Fruit fly (Drosophila melanogaster) whole organism, embryonic: ENCODE results near the gene Trmt6.
A peak's percentile ranks its signal among the peaks of the same experiment; 100 is the strongest.

Experiments used
- CG10267 ChIP-seq: fragments of 200-800 bp; sonication (Bioruptor generic); optimal IDR thresholded peaks from 2 replicates; lab custom pipeline; 2018; ENCODE audit warnings: missing biosample characterization, mild to moderate bottlenecking, missing genetic modification characterization, moderate library complexity
- CG2678 ChIP-seq: fragments of 200-800 bp; sonication (Bioruptor generic); optimal IDR thresholded peaks from 3 replicates; lab custom pipeline; 2019; ENCODE audit warnings: missing biosample characterization, mild to moderate bottlenecking, missing genetic modification characterization, moderate library complexity
- D ChIP-seq, 2 experiments: fragments of 200-800 bp in 1 of 2; fragments of >200 bp in 1 of 2; sonication (Bioruptor generic) in 1 of 2; optimal IDR thresholded peaks; 2 replicates in 1 of 2; 3 replicates in 1 of 2; lab custom pipeline; 2017; ENCODE audit warnings: mild to moderate bottlenecking in 1 of 2, missing biosample characterization in 1 of 2, missing genetic modification characterization in 1 of 2, missing genetic modification reagents in 1 of 2
- Eip74EF ChIP-seq, 2 experiments: fragments of 200-800 bp in 1 of 2; fragments of >200 bp in 1 of 2; sonication (Bioruptor generic) in 1 of 2; optimal IDR thresholded peaks; 2 replicates each; lab custom pipeline; 2017 to 2019; ENCODE audit warnings: missing biosample characterization in 2 of 2, missing genetic modification characterization in 2 of 2, mild to moderate bottlenecking in 1 of 2, moderate library complexity in 1 of 2
- H2.0 ChIP-seq: fragments of 200-800 bp; sonication (Bioruptor generic); IDR thresholded peaks from 2 replicates; pipeline ENCODE4 v1.3.6; 2022; ENCODE audit warnings: missing biosample characterization, missing genetic modification characterization
- gcm ChIP-seq: fragments of 200-800 bp; sonication (Bioruptor generic); optimal IDR thresholded peaks from 2 replicates; lab custom pipeline; 2019; ENCODE audit warnings: missing biosample characterization, mild to moderate bottlenecking, missing genetic modification characterization, moderate library complexity
- gro ChIP-seq: fragments of 200-800 bp; sonication (Bioruptor generic); optimal IDR thresholded peaks from 2 replicates; lab custom pipeline; 2016; ENCODE audit warnings: missing biosample characterization, missing genetic modification characterization
- ken ChIP-seq: fragments of 200-800 bp; sonication (Bioruptor generic); IDR thresholded peaks from 3 replicates; pipeline ENCODE4 v1.3.6; 2022; ENCODE audit warnings: missing biosample characterization, missing genetic modification characterization
- repo ChIP-seq: fragments of 200-800 bp; sonication (Bioruptor generic); optimal IDR thresholded peaks from 2 replicates; lab custom pipeline; 2016; ENCODE audit warnings: missing biosample characterization, missing genetic modification characterization
- vvl ChIP-seq: fragments of 200-800 bp; sonication (Bioruptor generic); IDR thresholded peaks from 2 replicates; pipeline ENCODE4 v1.3.6; 2022; ENCODE audit warnings: missing biosample characterization, missing genetic modification characterization

dm6 chr2L:6566020-6566687 is 4.1 kb upstream of the Trmt6 start, which contains the start of gene CG13766:
- no peak for TF ChIP-seq H2.0 (GFP tag; lab: Robert Waterston, UW)
- no peak for TF ChIP-seq repo (GFP tag; lab: Kevin White, UChicago)
- TF ChIP-seq vvl (GFP tag; lab: Robert Waterston, UW) = no peak
- TF ChIP-seq D (optimal IDR thresholded peaks at IDR 0.05; lab: Kevin White, UChicago) = no peak
- TF ChIP-seq D (GFP tag; optimal IDR thresholded peaks at IDR 0.05; lab: Kevin White, UChicago) = no peak
- no peak for TF ChIP-seq Eip74EF (GFP tag; optimal IDR thresholded peaks at IDR 0.05; lab: Kevin White, UChicago)
- no peak for TF ChIP-seq ken (GFP tag; lab: Robert Waterston, UW)
- no peak for TF ChIP-seq gcm
- TF ChIP-seq CG10267 (tag; lab: Kevin White, UChicago) = peak; percentile 28
- TF ChIP-seq gro (GFP tag; lab: Kevin White, UChicago) = no peak
- TF ChIP-seq CG2678 = no peak
